Worm (Caenorhabditis elegans) whole organism, L3 larva: ENCODE data around the gene ilys-6.
A peak's percentile ranks its signal among the peaks of the same experiment; 100 is the strongest.

Experiments
- R02D3.7 ChIP-seq: fragments of 150-350 bp; optimal IDR thresholded peaks from 2 replicates; lab custom pipeline; 2014; ENCODE audit warnings: missing biosample characterization, missing genetic modification characterization
- ZK546.5 ChIP-seq: sonication (generic microtip); optimal IDR thresholded peaks from 2 replicates; lab custom pipeline; 2017; ENCODE audit warnings: missing biosample characterization, missing genetic modification characterization
- ceh-16 ChIP-seq: sonication (generic microtip); optimal IDR thresholded peaks from 2 replicates; lab custom pipeline; 2017; ENCODE audit warnings: missing biosample characterization, missing genetic modification characterization
- ceh-28 ChIP-seq: fragments of 150-350 bp; optimal IDR thresholded peaks from 2 replicates; lab custom pipeline; 2014; ENCODE audit warnings: missing biosample characterization, missing genetic modification reagents, missing genetic modification characterization
- ceh-82 ChIP-seq: fragments of 150-350 bp; optimal IDR thresholded peaks from 2 replicates; lab custom pipeline; 2014; ENCODE audit warnings: missing biosample characterization, missing genetic modification characterization
- ceh-9 ChIP-seq: sonication (generic microtip); optimal IDR thresholded peaks from 2 replicates; lab custom pipeline; 2018; ENCODE audit warnings: missing biosample characterization, missing genetic modification characterization
- daf-12 ChIP-seq: fragments of 150-350 bp; optimal IDR thresholded peaks from 2 replicates; lab custom pipeline; 2014; ENCODE audit warnings: missing biosample characterization, missing genetic modification reagents, missing genetic modification characterization
- egl-27 ChIP-seq: sonication (generic microtip); optimal IDR thresholded peaks from 4 replicates; lab custom pipeline; 2017; ENCODE audit warnings: missing biosample characterization, missing genetic modification reagents, missing genetic modification characterization
- elt-1 ChIP-seq: fragments of 150-350 bp; optimal IDR thresholded peaks from 2 replicates; lab custom pipeline; 2014; ENCODE audit warnings: missing biosample characterization, missing genetic modification characterization
- elt-2 ChIP-seq: sonication (generic microtip); optimal IDR thresholded peaks from 2 replicates; lab custom pipeline; 2016; ENCODE audit warnings: missing genetic modification reagents, mild to moderate bottlenecking, missing genetic modification characterization, missing compliant biosample characterization
- elt-3 ChIP-seq, 3 experiments: fragments of 150-350 bp in 1 of 3; sonication (generic microtip) in 2 of 3; optimal IDR thresholded peaks; 2 replicates in 2 of 3; 4 replicates in 1 of 3; lab custom pipeline; 2014 to 2017; ENCODE audit warnings: missing biosample characterization in 3 of 3, missing genetic modification characterization in 3 of 3
- fkh-10 ChIP-seq: sonication (generic microtip); optimal IDR thresholded peaks from 2 replicates; lab custom pipeline; 2017; ENCODE audit warnings: missing biosample characterization, missing genetic modification reagents, missing genetic modification characterization
- fkh-2 ChIP-seq: fragments of 150-350 bp; optimal IDR thresholded peaks from 2 replicates; lab custom pipeline; 2014; ENCODE audit warnings: missing biosample characterization, missing genetic modification reagents, missing genetic modification characterization
- fos-1 ChIP-seq: fragments of 150-350 bp; optimal IDR thresholded peaks from 2 replicates; lab custom pipeline; 2014; ENCODE audit warnings: missing biosample characterization, missing genetic modification characterization
- hmg-11 ChIP-seq: sonication (generic microtip); optimal IDR thresholded peaks from 2 replicates; lab custom pipeline; 2016; ENCODE audit warnings: missing genetic modification characterization, missing compliant biosample characterization
- jun-1 ChIP-seq: fragments of 150-350 bp; optimal IDR thresholded peaks from 2 replicates; lab custom pipeline; 2014; ENCODE audit warnings: missing biosample characterization, missing genetic modification reagents, missing genetic modification characterization
- lin-15B ChIP-seq: fragments of 150-350 bp; optimal IDR thresholded peaks from 2 replicates; lab custom pipeline; 2014; ENCODE audit warnings: missing biosample characterization, missing genetic modification characterization
- lsy-12 ChIP-seq: sonication (generic microtip); optimal IDR thresholded peaks from 2 replicates; lab custom pipeline; 2016; ENCODE audit warnings: mild to moderate bottlenecking, missing genetic modification characterization, missing compliant biosample characterization
- mdl-1 ChIP-seq: fragments of 150-350 bp; optimal IDR thresholded peaks from 2 replicates; lab custom pipeline; 2014; ENCODE audit warnings: missing biosample characterization, missing genetic modification characterization
- mml-1 ChIP-seq: fragments of 150-350 bp; sonication (generic microtip); optimal IDR thresholded peaks from 3 replicates; lab custom pipeline; 2014; ENCODE audit warnings: missing biosample characterization, missing genetic modification characterization
- nhr-11 ChIP-seq: fragments of 150-350 bp; optimal IDR thresholded peaks from 2 replicates; lab custom pipeline; 2014; ENCODE audit warnings: missing biosample characterization, missing genetic modification characterization
- nhr-12 ChIP-seq: fragments of 150-350 bp; optimal IDR thresholded peaks from 2 replicates; lab custom pipeline; 2014; ENCODE audit warnings: missing biosample characterization, missing genetic modification characterization
- nhr-23 ChIP-seq: fragments of 150-350 bp; optimal IDR thresholded peaks from 2 replicates; lab custom pipeline; 2014; ENCODE audit warnings: missing biosample characterization, missing genetic modification reagents, missing genetic modification characterization
- nhr-237 ChIP-seq: fragments of 150-350 bp; optimal IDR thresholded peaks from 2 replicates; lab custom pipeline; 2014; ENCODE audit warnings: missing biosample characterization, missing genetic modification characterization
- nhr-25 ChIP-seq: sonication (generic microtip); optimal IDR thresholded peaks from 2 replicates; lab custom pipeline; 2017; ENCODE audit warnings: missing biosample characterization, missing genetic modification characterization
- nhr-43 ChIP-seq: sonication (generic microtip); optimal IDR thresholded peaks from 2 replicates; lab custom pipeline; 2016; ENCODE audit warnings: mild to moderate bottlenecking, missing genetic modification characterization, missing compliant biosample characterization; ENCODE audit not compliant: poor library complexity, severe bottlenecking
- nhr-67 ChIP-seq: fragments of 150-350 bp; optimal IDR thresholded peaks from 2 replicates; lab custom pipeline; 2014; ENCODE audit warnings: missing biosample characterization, missing genetic modification characterization
- pha-4 ChIP-seq: fragments of 150-350 bp; optimal IDR thresholded peaks from 2 replicates; lab custom pipeline; 2014; ENCODE audit warnings: missing biosample characterization, missing genetic modification reagents, missing genetic modification characterization
- sea-2 ChIP-seq: fragments of 150-350 bp; sonication (generic microtip); optimal IDR thresholded peaks from 4 replicates; lab custom pipeline; 2014; ENCODE audit warnings: missing biosample characterization, missing genetic modification reagents, missing genetic modification characterization
- snpc-4 ChIP-seq: fragments of 150-350 bp; optimal IDR thresholded peaks from 2 replicates; lab custom pipeline; 2014; ENCODE audit warnings: missing biosample characterization, missing genetic modification characterization
- tbx-2 ChIP-seq: sonication (generic microtip); optimal IDR thresholded peaks from 2 replicates; lab custom pipeline; 2016; ENCODE audit warnings: mild to moderate bottlenecking, missing genetic modification characterization, missing compliant biosample characterization
- unc-62 ChIP-seq: fragments of 150-350 bp; sonication (generic microtip); optimal IDR thresholded peaks from 4 replicates; lab custom pipeline; 2014; ENCODE audit warnings: missing biosample characterization, missing genetic modification reagents, missing genetic modification characterization
- zag-1 ChIP-seq: fragments of 150-350 bp; optimal IDR thresholded peaks from 2 replicates; lab custom pipeline; 2014; ENCODE audit warnings: missing biosample characterization, missing genetic modification characterization

ilys-6 gene

DNA sequence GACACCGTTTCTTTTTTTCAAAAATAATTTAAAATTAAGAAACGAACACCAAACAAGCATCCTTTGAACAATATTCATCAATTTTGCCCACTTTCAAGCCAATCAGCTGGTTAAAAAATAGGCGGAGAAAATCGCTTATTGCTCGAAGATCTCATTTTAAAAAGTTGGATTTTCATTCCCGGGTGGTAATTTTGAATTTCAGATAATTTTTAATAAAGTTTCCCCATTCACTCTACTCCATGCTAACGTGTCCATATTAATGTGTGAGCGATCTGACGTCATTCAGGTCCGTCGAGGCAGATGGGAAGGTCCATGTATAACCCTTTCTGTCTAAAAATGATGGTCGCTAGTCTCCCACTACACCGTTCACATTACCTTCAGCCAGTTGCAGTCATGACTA is 5.0 kb upstream of the ilys-6 start, which contains the start of gene fbxb-55:
fbxb-55 (plus strand) TSS at position 301 of the 400 bp plus-strand sequence.
- TF ChIP-seq nhr-11 (no peak), nhr-67 (tag; lab: Kevin White, UChicago) (no peak), ceh-28 (no peak), elt-1 (tag; lab: Kevin White, UChicago) (no peak), snpc-4 (tag; lab: Kevin White, UChicago) (no peak), nhr-12 (tag; lab: Kevin White, UChicago) (no peak), sea-2 (GFP tag; lab: Kevin White, UChicago) (no peak), nhr-23 (tag; lab: Kevin White, UChicago) (no peak), ZK546.5 (tag; lab: Kevin White, UChicago) (no peak), tbx-2 (tag; lab: Kevin White, UChicago) (no peak), daf-12 (tag; lab: Kevin White, UChicago) (no peak), nhr-25 (tag; lab: Kevin White, UChicago) (no peak), mml-1 (tag; lab: Kevin White, UChicago) (no peak), R02D3.7 (no peak), egl-27 (tag; lab: Kevin White, UChicago) (no peak)
- TF ChIP-seq, all 47 proteins: peak for 0

DNA sequence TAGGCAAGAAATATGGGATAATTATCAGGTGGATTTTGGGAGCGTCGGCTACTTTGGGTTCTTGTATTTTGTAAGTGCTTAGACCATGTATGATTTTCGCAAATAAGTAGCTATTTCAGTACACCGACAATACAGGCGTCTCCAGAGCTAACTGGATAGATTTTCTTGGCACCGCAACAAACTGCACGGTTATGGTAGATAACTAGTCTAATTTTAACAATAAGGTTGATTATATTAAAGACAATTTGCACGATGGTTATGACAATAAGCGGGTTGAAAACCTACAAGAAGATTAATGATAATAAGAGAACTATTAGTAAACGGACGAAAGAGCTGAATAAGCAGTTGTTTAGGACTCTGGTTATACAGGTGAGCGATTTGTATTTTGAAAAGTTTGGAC is 3.9 kb upstream of the ilys-6 start:
- no peak for TF ChIP-seq hmg-11
- TF ChIP-seq nhr-43 (tag; lab: Kevin White, UChicago), result no peak
- no peak for TF ChIP-seq ceh-82 (tag; lab: Kevin White, UChicago)
- TF ChIP-seq nhr-237, result no peak
- TF ChIP-seq nhr-25 (tag; lab: Kevin White, UChicago), result no peak
- TF ChIP-seq unc-62 (GFP tag; lab: Kevin White, UChicago), result no peak
- no peak for TF ChIP-seq elt-2 (tag; lab: Kevin White, UChicago)
- TF ChIP-seq mdl-1, result no peak
- TF ChIP-seq tbx-2 (tag; lab: Kevin White, UChicago), result no peak
- TF ChIP-seq nhr-67 (tag; lab: Kevin White, UChicago), result no peak
- TF ChIP-seq elt-1 (tag; lab: Kevin White, UChicago), result no peak
- TF ChIP-seq nhr-12 (tag; lab: Kevin White, UChicago), result no peak
- TF ChIP-seq lsy-12 (tag; lab: Kevin White, UChicago), result no peak
- TF ChIP-seq mml-1 (tag; lab: Kevin White, UChicago), result no peak

DNA sequence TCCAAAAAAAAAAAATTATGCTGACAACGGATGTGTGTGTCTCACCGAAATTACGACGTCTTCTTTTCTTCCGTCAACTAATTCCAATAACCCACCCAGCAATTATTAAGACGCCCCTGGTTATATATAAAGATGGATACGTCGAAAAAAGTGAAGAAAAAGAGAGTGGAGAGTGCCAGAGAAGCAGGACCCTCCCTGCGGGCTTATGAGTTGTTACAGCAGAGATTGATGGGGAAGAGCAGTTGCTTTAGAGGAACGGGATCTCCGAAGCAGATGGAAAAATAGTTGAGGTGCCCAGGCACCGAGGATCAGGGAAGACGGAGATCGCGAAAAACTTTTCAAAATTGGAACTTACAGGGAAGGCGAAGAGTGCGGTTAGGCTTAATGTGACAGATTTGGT is 8.2 kb downstream of the ilys-6 start:
- TF ChIP-seq R02D3.7, result no peak
- TF ChIP-seq lin-15B, result no peak

DNA sequence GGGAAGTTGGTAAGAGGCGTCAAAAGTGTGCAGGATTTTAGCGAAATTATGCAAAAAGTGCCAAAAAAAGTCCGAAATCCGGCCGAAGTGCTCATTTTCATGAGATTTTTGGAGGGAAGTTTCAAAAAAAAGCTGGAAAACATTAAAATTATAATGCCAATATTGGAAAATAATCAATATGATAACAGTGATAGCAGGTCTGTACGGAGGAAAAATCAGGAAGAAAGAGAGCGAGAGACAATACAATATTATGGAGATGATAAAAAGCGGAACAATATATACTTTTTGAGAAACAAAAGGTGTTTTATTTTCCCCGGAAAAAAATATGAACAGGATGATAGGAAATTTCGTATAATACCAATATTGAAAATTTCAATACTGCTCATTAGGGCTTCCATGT is 10.1 kb downstream of the ilys-6 start:
- TF ChIP-seq nhr-237, result no peak
- peak; percentile 51 for TF ChIP-seq elt-2 (tag; lab: Kevin White, UChicago)
- TF ChIP-seq daf-12 (tag; lab: Kevin White, UChicago), result no peak

DNA sequence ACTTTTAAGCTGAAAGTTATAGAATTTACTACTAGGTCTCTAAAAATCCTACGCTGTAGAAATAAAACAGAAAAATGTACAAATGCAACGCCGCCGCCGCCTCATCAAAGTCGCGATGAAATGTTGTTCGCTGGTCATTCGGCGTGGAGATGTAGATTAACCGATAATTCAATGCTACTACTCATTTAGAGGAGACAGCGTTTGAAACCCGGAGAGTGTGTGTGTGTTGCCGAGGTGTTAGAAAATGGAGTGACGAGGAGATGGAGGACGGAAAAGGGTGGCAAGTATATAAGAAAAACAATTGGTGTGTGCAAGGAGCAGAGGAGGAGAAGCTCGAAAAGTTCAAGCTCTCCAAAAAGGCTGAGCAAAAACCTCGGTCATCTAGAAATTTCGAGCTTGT is 11.2 kb downstream of the ilys-6 start:
- TF ChIP-seq fkh-10 (no peak), elt-3 (tag; optimal IDR thresholded peaks at IDR 0.05; lab: Kevin White, UChicago) (no peak), zag-1 (tag; lab: Kevin White, UChicago) (no peak), ceh-9 (tag; lab: Kevin White, UChicago) (no peak), jun-1 (tag; lab: Kevin White, UChicago) (no peak), nhr-23 (tag; lab: Kevin White, UChicago) (no peak), snpc-4 (tag; lab: Kevin White, UChicago) (no peak), ceh-16 (tag; lab: Kevin White, UChicago) (no peak), elt-2 (tag; lab: Kevin White, UChicago) (no peak), nhr-43 (tag; lab: Kevin White, UChicago) (no peak), nhr-237 (no peak), fos-1 (tag; lab: Kevin White, UChicago) (no peak), fkh-2 (tag; lab: Kevin White, UChicago) (no peak)
- TF ChIP-seq, all 47 proteins: peak for 0

DNA sequence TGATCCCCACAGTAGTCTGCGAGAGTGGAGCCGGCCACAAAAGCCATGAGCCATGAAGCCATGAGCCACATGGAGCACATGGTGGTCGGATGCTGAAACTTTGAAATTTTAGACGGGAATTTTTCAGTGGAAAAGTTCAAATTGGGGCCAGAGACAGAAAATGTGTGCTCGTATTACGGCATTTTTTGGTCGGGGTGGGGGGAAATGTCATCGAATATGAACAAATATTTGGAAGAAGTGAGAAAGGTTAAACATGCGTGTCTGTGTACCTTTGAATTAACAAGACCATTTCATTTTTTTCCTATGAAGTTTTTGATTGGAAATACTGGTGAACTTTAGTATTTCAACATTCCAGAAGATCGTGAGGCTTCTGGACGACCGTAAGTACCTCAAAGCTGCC is 11.9 kb downstream of the ilys-6 start, which contains the start of gene wrt-5:
wrt-5 (minus strand) TSS at position 101 of the 400 bp plus-strand sequence.
- no peak for TF ChIP-seq elt-3 (tag; optimal IDR thresholded peaks at IDR 0.05; lab: Kevin White, UChicago)
- peak; percentile 7 for TF ChIP-seq pha-4
- TF ChIP-seq, all 47 proteins: peak for 1
